Worm (Caenorhabditis elegans) whole organism, L4/young adult: Measurements from ENCODE around the gene F23D12.11.

Experiments
- W03F9.2 ChIP-seq: fragments of 150-350 bp; optimal IDR thresholded peaks from 2 replicates; lab custom pipeline; 2014; ENCODE audit warnings: missing biosample characterization, missing genetic modification characterization
- dao-5 ChIP-seq: sonication (generic microtip); optimal IDR thresholded peaks from 2 replicates; lab custom pipeline; 2016; ENCODE audit warnings: missing genotype, missing genetic modification characterization, moderate library complexity, missing compliant biosample characterization
- him-1 ChIP-seq: sonication (generic microtip); optimal IDR thresholded peaks from 2 replicates; lab custom pipeline; 2016; ENCODE audit warnings: missing genotype, missing genetic modification reagents, missing genetic modification characterization, missing compliant biosample characterization

Gene F23D12.11

DNA sequence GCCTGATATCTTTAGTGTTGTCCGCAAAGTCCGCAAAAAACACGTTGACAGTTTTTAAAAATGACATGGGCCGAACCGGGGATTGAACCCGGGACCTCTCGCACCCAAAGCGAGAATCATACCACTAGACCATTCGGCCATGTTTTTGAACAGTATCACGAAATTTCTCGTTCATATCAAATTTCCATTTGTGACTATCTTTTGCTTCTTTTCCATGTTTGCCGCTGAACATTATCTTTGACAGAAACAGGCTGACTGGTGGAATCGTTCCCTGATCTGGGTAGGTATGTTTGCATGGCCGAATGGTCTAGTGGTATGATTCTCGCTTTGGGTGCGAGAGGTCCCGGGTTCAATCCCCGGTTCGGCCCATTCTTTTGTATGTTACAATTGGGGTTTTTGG, 13.3 kb upstream of the F23D12.11 start:
- TF ChIP-seq W03F9.2 (tag; lab: Kevin White, UChicago) = peak; percentile 12

DNA sequence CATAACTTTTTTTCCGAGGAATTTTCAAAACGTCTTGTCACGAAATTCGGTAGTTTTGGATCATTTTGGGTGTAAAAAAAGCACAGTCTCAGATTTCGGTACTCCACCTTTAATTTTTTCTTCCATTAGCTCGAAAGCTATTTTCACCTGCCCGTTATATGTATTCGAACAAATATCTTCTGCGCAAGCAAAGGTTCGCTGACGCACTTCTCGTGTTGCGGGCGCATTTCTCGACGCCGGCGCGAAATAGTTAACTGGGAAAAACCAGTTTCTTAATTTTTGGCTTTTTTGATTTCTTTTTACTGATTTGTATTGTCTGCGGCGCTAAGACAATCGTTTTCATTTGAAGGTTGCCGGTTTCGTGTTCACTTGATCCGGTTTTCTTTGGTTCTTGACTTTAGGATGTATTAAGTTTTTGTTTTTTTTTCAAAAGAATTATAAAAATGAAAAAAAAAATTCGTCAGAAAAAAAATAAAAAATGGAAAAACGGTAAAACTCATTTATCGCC, 11.2 kb upstream of the F23D12.11 start:
- TF ChIP-seq him-1 (tag; lab: Kevin White, UChicago) = no peak
- no peak for TF ChIP-seq W03F9.2 (tag; lab: Kevin White, UChicago)
- no peak for TF ChIP-seq dao-5 (tag; lab: Kevin White, UChicago)

DNA sequence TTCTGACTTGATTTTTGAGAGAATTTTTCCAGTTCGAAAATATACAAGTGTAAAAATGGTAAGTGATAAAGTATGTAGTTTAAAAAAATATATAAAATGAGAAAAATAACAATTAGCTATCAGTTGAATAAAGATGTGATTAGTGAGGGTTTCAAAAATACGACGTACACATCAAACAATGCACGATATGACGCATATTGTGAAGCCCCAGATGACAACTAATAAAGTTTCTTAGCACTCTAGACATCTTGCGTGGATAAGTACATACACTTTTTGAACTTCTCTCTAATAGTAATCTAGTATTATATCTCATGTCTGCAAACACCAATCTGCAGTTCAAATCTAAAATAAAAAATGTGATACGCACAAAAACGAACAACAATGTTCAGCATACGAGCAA, 5.9 kb upstream of the F23D12.11 start:
- TF ChIP-seq him-1 (tag; lab: Kevin White, UChicago) (no peak), dao-5 (tag; lab: Kevin White, UChicago) (no peak), W03F9.2 (tag; lab: Kevin White, UChicago) (no peak)

DNA sequence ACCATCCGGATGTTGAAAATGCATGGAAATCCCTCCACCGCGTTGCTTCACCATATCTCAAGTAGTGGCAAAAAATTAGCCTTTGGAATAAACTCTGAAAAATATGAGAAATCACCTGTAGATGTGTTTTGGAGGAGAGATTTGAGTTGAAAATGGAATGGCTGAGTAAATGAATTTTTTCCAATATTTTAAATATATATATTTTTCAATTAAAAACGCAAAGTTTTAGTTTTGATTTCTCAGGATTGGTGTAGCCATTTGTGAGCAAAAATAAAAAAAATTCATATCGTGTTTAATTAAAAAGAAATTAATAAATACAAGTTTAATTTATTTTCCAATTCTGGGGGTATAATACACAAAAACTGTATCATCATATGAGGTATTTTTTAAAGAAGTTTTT, 3.5 kb upstream of the F23D12.11 start, which contains the start of gene F23D12.1:
F23D12.1 (minus strand) TSS at position 101 of the 400 bp plus-strand sequence.
- TF ChIP-seq him-1 (tag; lab: Kevin White, UChicago) (no peak), W03F9.2 (tag; lab: Kevin White, UChicago) (no peak), dao-5 (tag; lab: Kevin White, UChicago) (no peak)

DNA sequence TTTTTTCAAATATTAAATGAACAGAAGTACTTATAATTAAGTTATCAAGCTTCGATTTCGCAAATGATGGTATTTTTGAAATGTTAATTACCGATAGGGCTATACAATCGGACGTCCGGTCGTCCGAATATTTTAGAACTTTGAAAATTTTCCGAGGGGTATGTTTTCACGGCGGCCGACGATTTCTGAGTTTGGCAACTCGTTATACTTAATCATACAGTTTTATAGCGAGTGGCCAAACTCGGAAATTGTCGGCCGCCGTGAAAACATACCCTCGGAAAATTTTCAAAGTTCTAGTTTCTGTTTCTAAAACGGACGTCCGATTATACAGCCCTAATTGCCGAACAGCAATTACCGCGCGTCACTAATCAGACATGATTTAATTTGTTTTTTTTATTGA, 365 bp downstream of the F23D12.11 start:
- no peak for TF ChIP-seq dao-5 (tag; lab: Kevin White, UChicago)
- TF ChIP-seq W03F9.2 (tag; lab: Kevin White, UChicago) = no peak
- no peak for TF ChIP-seq him-1 (tag; lab: Kevin White, UChicago)

DNA sequence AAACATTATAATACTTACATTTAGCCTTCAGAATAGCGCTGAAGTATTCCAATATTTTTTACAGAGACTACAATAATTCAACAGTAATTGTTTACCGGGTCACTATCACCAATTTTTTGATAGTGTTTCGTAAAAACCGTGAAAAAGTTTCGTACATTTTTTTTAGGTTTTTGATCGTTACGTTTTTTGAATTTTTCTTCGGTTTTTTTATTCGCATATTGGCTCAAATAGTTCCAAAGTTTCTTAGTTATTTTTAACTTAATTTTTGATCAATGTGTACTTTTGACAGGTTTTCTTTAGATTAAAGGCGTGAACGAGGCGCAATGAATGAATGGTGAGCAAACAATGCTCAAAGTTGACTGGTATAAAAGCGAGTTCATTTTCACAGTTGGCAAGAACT, 1.4 kb downstream of the F23D12.11 start, which contains the start of gene fipr-3:
fipr-3 (plus strand) TSS at position 301 of the 400 bp plus-strand sequence.
- no peak for TF ChIP-seq him-1 (tag; lab: Kevin White, UChicago)
- no peak for TF ChIP-seq W03F9.2 (tag; lab: Kevin White, UChicago)
- TF ChIP-seq dao-5 (tag; lab: Kevin White, UChicago) = no peak

DNA sequence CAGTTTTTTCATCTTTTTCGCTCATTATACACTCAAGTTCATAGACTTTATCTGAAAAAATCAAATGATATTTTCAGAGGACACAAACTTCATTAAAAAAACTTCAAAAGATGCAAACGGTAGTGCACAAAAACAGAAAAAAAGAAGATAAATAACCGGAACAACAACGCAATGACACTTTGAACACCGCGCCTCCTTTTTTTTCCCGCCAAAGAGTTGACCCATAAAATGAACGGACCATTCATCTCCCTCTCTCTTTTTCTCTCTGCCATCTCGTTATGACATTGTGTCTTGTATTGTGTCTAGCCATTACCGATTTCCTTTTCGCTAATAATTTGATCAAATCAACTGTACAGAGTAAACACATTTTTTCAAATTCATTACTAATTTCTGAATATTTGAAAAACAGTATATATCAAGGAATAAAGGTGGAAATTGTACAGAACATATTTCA, 3.0 kb downstream of the F23D12.11 start, which contains the start of gene F23D12.2:
F23D12.2 (minus strand) TSS at position 51 of the 454 bp plus-strand sequence.
- no peak for TF ChIP-seq dao-5 (tag; lab: Kevin White, UChicago)
- TF ChIP-seq W03F9.2 (tag; lab: Kevin White, UChicago) = no peak
- TF ChIP-seq him-1 (tag; lab: Kevin White, UChicago) = no peak

DNA sequence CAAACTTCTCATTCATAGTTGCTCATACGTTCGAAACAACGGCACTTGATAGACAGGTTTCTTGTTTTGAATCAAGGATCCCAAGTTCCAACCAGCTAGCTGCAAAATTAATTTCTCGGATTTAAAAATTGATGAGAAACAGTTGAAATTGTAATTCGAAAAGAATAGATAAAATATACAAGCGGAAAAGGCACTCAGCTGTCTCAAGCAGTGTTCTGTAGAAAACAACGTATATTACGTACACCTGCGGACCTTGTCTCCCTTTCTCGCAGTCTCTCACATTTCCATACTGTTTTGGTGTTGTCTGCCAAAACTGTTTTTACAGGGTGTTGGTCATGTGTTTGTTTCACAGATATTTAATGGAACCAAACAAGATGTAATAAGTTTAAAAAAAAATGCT, 8.9 kb downstream of the F23D12.11 start, which contains the start of gene F23D12.10:
F23D12.10 (minus strand) TSS at position 101 of the 400 bp plus-strand sequence.
- TF ChIP-seq W03F9.2 (tag; lab: Kevin White, UChicago) (no peak), dao-5 (tag; lab: Kevin White, UChicago) (no peak), him-1 (tag; lab: Kevin White, UChicago) (no peak)

DNA sequence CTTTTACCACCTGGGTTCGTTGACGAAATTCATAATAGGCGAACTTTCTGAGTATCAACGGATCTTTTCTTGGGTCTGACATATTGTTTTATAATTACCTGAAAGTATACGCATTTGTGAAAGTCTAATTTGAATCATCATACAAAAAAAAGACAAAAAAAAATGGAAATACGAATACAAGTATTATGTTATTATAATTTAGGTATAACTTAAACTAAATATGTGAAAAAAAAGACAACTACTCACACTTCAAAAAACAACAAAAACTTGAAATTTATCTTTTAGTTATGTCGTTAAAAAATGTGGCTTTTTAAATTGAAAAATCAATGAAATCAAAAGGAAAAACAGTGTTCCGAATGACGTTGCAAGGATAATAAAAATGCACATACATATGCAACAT, 11.8 kb downstream of the F23D12.11 start, which contains the start of gene fbxa-179:
fbxa-179 (minus strand) TSS at position 101 of the 400 bp plus-strand sequence.
- no peak for TF ChIP-seq dao-5 (tag; lab: Kevin White, UChicago)
- TF ChIP-seq him-1 (tag; lab: Kevin White, UChicago) = no peak
- TF ChIP-seq W03F9.2 (tag; lab: Kevin White, UChicago) = no peak

DNA sequence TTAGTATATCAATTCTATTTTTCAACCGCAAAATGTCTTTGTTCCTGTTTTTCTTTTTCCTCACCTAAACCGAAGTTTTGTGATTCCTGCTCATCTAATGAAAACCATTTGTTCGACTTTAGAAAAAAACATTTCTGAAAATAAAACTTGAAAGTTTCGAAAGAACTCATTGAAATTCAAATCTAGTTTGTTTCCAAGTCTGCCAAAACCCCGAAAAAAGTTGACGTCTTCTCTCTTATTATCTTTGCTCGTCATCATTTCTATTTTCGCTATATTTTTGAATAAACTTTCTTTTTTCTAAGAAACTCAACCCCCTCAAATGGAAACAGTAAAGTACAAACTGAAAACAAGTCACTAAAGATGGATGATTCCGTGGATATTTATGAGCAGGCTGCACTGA, 18.7 kb downstream of the F23D12.11 start, which contains the start of gene frpr-17:
frpr-17 (plus strand) TSS at position 301 of the 400 bp plus-strand sequence.
- no peak for TF ChIP-seq him-1 (tag; lab: Kevin White, UChicago)

DNA sequence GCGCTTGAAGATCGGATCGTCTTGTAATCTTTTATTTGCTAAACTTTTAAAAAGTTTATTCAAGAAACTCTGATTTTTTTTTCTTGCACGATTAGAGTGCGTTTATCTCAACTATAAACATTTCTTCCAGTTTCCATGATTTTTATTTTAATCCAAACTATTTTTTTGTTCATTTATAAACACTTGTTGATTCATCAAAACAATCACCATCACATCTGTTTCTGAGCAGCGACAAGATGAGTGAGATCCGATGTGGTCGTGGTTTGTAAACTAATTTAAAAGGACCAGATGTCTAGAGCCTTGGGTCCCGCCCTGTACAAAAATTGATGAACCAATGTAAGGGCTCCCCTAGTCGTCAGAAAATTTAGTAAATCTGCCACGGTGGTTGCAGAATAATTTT, 23.3 kb downstream of the F23D12.11 start:
- TF ChIP-seq dao-5 (tag; lab: Kevin White, UChicago) (no peak), W03F9.2 (tag; lab: Kevin White, UChicago) (no peak), him-1 (tag; lab: Kevin White, UChicago) (no peak)

DNA sequence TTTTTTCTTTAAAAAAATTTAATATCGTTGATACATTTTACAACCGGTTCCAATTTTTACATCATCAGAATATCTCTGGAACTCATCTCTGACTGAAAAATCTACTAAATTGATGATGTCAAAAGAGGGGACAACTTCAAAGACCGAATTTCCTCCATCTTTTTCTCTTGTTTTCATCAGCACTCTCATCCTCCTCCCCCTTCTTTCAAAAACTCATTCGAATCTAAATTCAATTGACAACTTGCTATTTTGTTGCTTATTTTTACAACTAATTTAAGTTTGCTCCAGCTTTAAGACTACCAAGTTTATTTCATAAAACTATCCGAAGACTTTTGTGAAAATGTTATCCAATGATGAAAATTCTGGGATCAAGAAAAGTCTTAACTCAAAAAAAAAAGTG, 25.5 kb downstream of the F23D12.11 start:
- no peak for TF ChIP-seq W03F9.2 (tag; lab: Kevin White, UChicago)
- no peak for TF ChIP-seq dao-5 (tag; lab: Kevin White, UChicago)
- no peak for TF ChIP-seq him-1 (tag; lab: Kevin White, UChicago)

DNA sequence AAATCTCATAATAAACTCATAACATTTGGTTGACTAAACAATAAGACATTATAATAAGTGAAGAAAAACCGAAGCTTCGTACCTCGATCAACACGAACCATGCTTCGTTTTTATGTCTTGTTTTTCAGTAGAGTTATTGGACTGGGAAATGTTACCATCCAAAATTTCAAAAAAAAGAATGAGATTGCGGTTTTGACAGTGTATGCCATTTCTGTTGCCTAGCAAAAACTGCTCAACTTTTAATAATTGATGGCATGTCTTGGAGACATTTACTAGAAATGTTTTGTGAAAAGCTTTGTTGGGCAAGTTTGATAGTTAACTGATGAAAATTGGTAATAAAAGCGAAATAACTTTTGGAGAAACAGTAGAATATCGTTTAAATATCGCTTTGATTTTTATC, 29.3 kb downstream of the F23D12.11 start, which contains the start of gene Y60A9.1:
Y60A9.1 (minus strand) TSS at position 101 of the 400 bp plus-strand sequence.
- TF ChIP-seq dao-5 (tag; lab: Kevin White, UChicago) (no peak), him-1 (tag; lab: Kevin White, UChicago) (no peak), W03F9.2 (tag; lab: Kevin White, UChicago) (no peak)

DNA sequence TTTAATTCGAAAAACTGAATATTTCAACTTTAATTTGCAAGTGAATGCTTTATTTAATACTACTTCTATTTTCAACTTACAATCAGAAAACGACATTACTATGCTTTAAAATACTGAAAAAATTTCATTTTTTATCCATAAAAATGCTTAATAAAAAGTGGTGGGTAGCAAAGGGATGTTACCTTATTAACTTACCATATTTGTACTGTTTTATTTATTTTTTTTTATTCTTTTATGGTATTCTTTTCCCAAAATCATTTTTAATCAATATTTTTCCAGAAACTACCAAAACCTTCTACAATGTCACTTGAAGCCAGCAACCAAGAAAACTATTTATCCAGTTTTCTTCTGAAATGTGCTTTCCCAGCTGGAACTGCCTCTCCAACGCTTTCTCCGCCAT, 41.6 kb downstream of the F23D12.11 start, which contains the start of gene Y60A9.3:
Y60A9.3 (plus strand) TSS at position 301 of the 400 bp plus-strand sequence.
- TF ChIP-seq W03F9.2 (tag; lab: Kevin White, UChicago) = no peak
- no peak for TF ChIP-seq him-1 (tag; lab: Kevin White, UChicago)
- TF ChIP-seq dao-5 (tag; lab: Kevin White, UChicago) = no peak
